Worm (Caenorhabditis elegans) whole organism, L1 larva: ENCODE measurements around the gene ZK643.2.

Source experiments
- alr-1 ChIP-seq: fragments of 200-800 bp; sonication (Bioruptor generic); optimal IDR thresholded peaks from 2 replicates; lab custom pipeline; 2018; ENCODE audit warnings: borderline replicate concordance, mild to moderate bottlenecking, missing genetic modification characterization, missing compliant biosample characterization
- elt-2 ChIP-seq: sonication (generic microtip); optimal IDR thresholded peaks from 2 replicates; lab custom pipeline; 2016; ENCODE audit warnings: missing genetic modification characterization, mild to moderate bottlenecking, inconsistent platforms, missing compliant biosample characterization, missing genetic modification reagents
- fos-1 ChIP-seq: fragments of 150-350 bp; optimal IDR thresholded peaks from 2 replicates; lab custom pipeline; 2014; ENCODE audit warnings: missing biosample characterization, missing genetic modification characterization
- lir-3 ChIP-seq: sonication (generic microtip); optimal IDR thresholded peaks from 2 replicates; lab custom pipeline; 2016; ENCODE audit warnings: mild to moderate bottlenecking, missing genetic modification characterization, moderate library complexity, missing compliant biosample characterization; ENCODE audit not compliant: poor library complexity
- mdl-1 ChIP-seq, 2 experiments: fragments of 150-350 bp; optimal IDR thresholded peaks; 2 replicates each; lab custom pipeline; 2014 to 2017; ENCODE audit warnings: missing biosample characterization in 2 of 2, missing genetic modification characterization in 2 of 2, inconsistent platforms in 1 of 2
- nhr-76 ChIP-seq: sonication (generic microtip); optimal IDR thresholded peaks from 2 replicates; lab custom pipeline; 2017; ENCODE audit warnings: missing biosample characterization, missing genetic modification characterization

DNA sequence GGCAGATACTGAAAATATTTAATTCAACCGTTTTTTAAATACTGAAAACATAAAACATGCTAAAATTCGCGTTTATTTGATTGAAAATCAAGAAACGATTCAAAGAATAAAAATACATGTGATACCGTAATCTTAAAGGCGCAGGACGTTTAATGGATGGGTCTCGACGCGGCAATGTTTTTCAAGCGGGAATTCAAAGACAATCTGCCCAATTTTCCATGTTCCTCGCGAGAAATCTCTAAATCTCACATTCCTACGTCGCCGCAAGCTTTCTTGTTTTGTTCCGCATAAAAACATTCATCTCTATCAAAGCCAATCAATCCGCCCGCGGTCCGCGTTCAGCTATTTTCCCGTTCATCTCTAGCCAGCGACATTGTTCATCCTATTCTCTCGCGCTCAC, 45.2 kb downstream of the ZK643.2 start:
- TF ChIP-seq lir-3, result no peak
- TF ChIP-seq fos-1 (tag; lab: Kevin White, UChicago), result no peak
- no peak for TF ChIP-seq nhr-76 (tag; lab: Kevin White, UChicago)
- TF ChIP-seq alr-1 (tag; lab: Kevin White, UChicago), result no peak
- no peak for TF ChIP-seq elt-2 (tag; lab: Kevin White, UChicago)
- TF ChIP-seq mdl-1 (tag; optimal IDR thresholded peaks at IDR 0.05; lab: Kevin White, UChicago), result no peak
